Worm (Caenorhabditis elegans) whole organism, late embryonic: ENCODE measurements around the gene F57F4.1.

Experiments
- F13H6.1 ChIP-seq: sonication (generic microtip); optimal IDR thresholded peaks from 2 replicates; lab custom pipeline; 2016; ENCODE audit warnings: missing genetic modification characterization, missing compliant biosample characterization
- K02D7.2 ChIP-seq: sonication (generic microtip); optimal IDR thresholded peaks from 2 replicates; lab custom pipeline; 2017; ENCODE audit warnings: mild to moderate bottlenecking, missing genetic modification characterization, missing compliant biosample characterization
- ceh-19 ChIP-seq: fragments of 200-800 bp; sonication (Bioruptor generic); optimal IDR thresholded peaks from 2 replicates; lab custom pipeline; 2018; ENCODE audit warnings: mild to moderate bottlenecking, missing genetic modification characterization, missing compliant biosample characterization
- ets-4 ChIP-seq: sonication (generic microtip); optimal IDR thresholded peaks from 2 replicates; lab custom pipeline; 2016; ENCODE audit warnings: missing genetic modification characterization, missing compliant biosample characterization
- fax-1 ChIP-seq: sonication (generic microtip); optimal IDR thresholded peaks from 2 replicates; lab custom pipeline; 2016; ENCODE audit warnings: missing genotype, missing genetic modification characterization, missing compliant biosample characterization
- fkh-10 ChIP-seq: fragments of 150-350 bp; optimal IDR thresholded peaks from 2 replicates; lab custom pipeline; 2014; ENCODE audit warnings: missing biosample characterization, missing genetic modification reagents, missing genetic modification characterization
- nhr-11 ChIP-seq: fragments of 150-350 bp; optimal IDR thresholded peaks from 2 replicates; lab custom pipeline; 2014; ENCODE audit warnings: missing biosample characterization, missing genetic modification characterization
- odd-2 ChIP-seq: sonication (generic microtip); optimal IDR thresholded peaks from 2 replicates; lab custom pipeline; 2017; ENCODE audit warnings: antibody characterized with exemption, mild to moderate bottlenecking, missing genetic modification characterization, missing compliant biosample characterization
- pha-4 ChIP-seq: fragments of 150-350 bp; optimal IDR thresholded peaks from 2 replicates; lab custom pipeline; 2018; ENCODE audit warnings: missing biosample characterization, missing genetic modification reagents, missing genetic modification characterization
- pqm-1 ChIP-seq: sonication (generic microtip); optimal IDR thresholded peaks from 2 replicates; lab custom pipeline; 2016; ENCODE audit warnings: missing genetic modification characterization, missing compliant biosample characterization
- tbx-2 ChIP-seq: sonication (generic microtip); optimal IDR thresholded peaks from 2 replicates; lab custom pipeline; 2016; ENCODE audit warnings: missing genetic modification characterization, missing compliant biosample characterization
- tbx-7 ChIP-seq: sonication (generic microtip); optimal IDR thresholded peaks from 2 replicates; lab custom pipeline; 2016; ENCODE audit warnings: missing genotype, missing genetic modification characterization, missing compliant biosample characterization
- ttx-3 ChIP-seq: sonication (generic microtip); optimal IDR thresholded peaks from 2 replicates; lab custom pipeline; 2016; ENCODE audit warnings: missing genetic modification reagents, missing genetic modification characterization, missing compliant biosample characterization

DNA sequence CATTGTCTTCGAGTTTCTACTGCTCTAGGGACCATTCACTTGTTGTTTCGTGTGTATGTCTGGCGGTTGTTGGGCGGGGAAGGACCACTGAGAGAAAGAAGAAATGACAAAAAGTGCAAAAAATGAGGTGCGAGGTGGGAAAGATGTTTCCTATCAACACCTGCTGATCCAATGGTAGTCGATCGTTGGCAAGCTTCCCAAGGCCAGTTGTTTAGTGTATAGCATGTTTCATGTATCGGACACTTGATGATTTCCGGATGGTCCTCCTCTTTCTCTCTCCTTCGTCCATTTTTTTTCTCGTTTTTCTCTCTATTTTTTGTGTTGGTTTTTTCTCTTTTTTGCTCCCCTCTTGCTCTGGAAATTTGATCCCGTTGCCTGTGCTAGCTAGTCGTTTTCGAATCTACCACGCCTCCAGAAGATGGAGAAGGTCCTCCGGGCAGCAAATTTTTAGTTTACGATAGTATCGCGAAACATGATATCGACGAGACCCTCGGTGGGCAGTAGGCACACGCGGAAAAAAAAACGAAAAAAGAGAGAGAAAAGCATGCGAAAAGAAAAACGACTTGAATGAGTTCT, 44.1 kb upstream of the F57F4.1 start:
- no peak for TF ChIP-seq K02D7.2 (tag; lab: Kevin White, UChicago)
- TF ChIP-seq ets-4, result no peak
- TF ChIP-seq F13H6.1, result peak; percentile 29
- TF ChIP-seq pqm-1 (tag; lab: Kevin White, UChicago), result no peak
- TF ChIP-seq tbx-7, result no peak
- no peak for TF ChIP-seq nhr-11 (tag; lab: Kevin White, UChicago)
- TF ChIP-seq ceh-19 (GFP tag; lab: Kevin White, UChicago), result no peak
- peak; percentile 13 for TF ChIP-seq tbx-2
- TF ChIP-seq fkh-10 (GFP tag; lab: Kevin White, UChicago), result no peak
- TF ChIP-seq ttx-3 (tag; lab: Kevin White, UChicago), result no peak
- TF ChIP-seq odd-2, result no peak
- no peak for TF ChIP-seq fax-1 (tag; lab: Kevin White, UChicago)
- no peak for TF ChIP-seq pha-4 (tag; lab: Kevin White, UChicago)
